Fruit fly (Drosophila melanogaster): ENCODE results near the gene CG10195.

DNA sequence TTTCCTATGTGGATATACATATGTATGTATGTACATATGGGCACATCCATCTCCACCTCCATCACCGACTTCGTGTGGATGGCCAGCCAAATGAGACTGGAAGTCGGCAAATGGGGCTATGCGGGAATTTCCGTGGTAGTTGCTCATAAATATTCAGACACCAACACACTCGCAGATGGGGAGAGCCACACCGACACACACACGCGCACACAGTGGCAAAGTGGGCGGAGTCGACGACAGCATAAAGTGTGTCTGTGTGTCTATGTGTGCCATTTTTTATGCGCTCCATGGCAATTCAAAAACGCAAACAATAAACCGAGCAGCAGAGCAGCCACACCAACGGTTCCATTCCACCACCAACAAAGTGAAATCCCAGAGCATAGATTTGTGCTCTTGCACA is 21.6 kb downstream of the CG10195 start:
- TF ChIP-seq psq (optimal IDR thresholded peaks at IDR 0.05): no peak
- TF ChIP-seq pan (optimal IDR thresholded peaks at IDR 0.05): no peak
- TF ChIP-seq EcR (GFP tag; optimal IDR thresholded peaks at IDR 0.05): no peak
- no peak for TF ChIP-seq CG8478 (optimal IDR thresholded peaks at IDR 0.05)
- TF ChIP-seq Dll (optimal IDR thresholded peaks at IDR 0.05): no peak
